Fruit fly (Drosophila melanogaster) whole organism, pupa: ENCODE data around the gene bam.

Experiments
- CG8301 ChIP-seq: fragments of 200-800 bp; sonication (Bioruptor generic); optimal IDR thresholded peaks from 2 replicates; lab custom pipeline; 2018; ENCODE audit warnings: missing biosample characterization, mild to moderate bottlenecking, missing genetic modification characterization
- D1 ChIP-seq: fragments of 200-800 bp; sonication (Bioruptor generic); optimal IDR thresholded peaks from 2 replicates; lab custom pipeline; 2018; ENCODE audit warnings: missing biosample characterization, mild to moderate bottlenecking, missing genetic modification characterization, moderate library complexity
- EcR ChIP-seq: fragments of 200-800 bp; sonication (Bioruptor generic); optimal IDR thresholded peaks from 3 replicates; lab custom pipeline; 2019; ENCODE audit warnings: missing biosample characterization, missing genetic modification characterization, mild to moderate bottlenecking, moderate library complexity, missing genetic modification reagents
- fd96Ca ChIP-seq: fragments of 200-800 bp; sonication (Bioruptor generic); IDR thresholded peaks from 3 replicates; pipeline ENCODE4 v1.3.6; 2022; ENCODE audit warnings: missing biosample characterization, missing genetic modification characterization

dm6 chr3R:25225483-25225882 is 19.4 kb downstream of the bam start:
- TF ChIP-seq fd96Ca (GFP tag; lab: Robert Waterston, UW) (no peak), D1 (tag; lab: Kevin White, UChicago) (no peak), EcR (GFP tag; lab: Kevin White, UChicago) (no peak), CG8301 (no peak)
